Worm (Caenorhabditis elegans): ENCODE data around the gene efr-3.

efr-3 gene

DNA sequence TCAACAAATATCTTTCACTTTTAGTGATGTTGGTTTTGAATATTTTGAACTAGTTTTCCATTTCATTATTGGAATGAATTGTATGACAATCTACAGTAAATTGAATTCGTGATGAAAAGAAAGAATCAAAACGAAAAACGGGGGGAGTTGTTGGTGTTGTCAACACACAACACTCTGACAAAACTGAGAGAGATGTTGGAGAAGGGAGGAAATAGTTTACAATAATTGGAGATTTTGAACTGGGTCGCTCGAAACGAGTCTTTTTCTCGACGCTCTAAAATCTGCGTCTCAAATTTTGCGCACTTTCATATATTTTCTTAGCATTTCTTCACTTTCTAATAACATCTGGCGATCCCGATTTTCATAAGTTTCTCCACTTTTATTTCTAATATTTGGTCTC lies 22.9 kb upstream of the efr-3 start, which contains the start of gene txt-18 (continued):
- no peak for TF ChIP-seq pag-3 (tag; optimal IDR thresholded peaks at IDR 0.05; ENCODE audit: borderline replicate concordance, insufficient read depth)
- peak in 1 of 2 experiments; percentile 13 for TF ChIP-seq lin-35 (GFP tag; optimal IDR thresholded peaks at IDR 0.05)
- TF ChIP-seq mep-1 (tag; optimal IDR thresholded peaks at IDR 0.05) = no peak
- TF ChIP-seq ceh-90 (tag; optimal IDR thresholded peaks at IDR 0.05) = no peak
- TF ChIP-seq hlh-17 (GFP tag; optimal IDR thresholded peaks at IDR 0.05; ENCODE audit: borderline replicate concordance) = no peak
- no peak for TF ChIP-seq zag-1 (tag; optimal IDR thresholded peaks at IDR 0.05)
- TF ChIP-seq swsn-7 (tag; optimal IDR thresholded peaks at IDR 0.05) = peak; percentile 1
- TF ChIP-seq Y116A8C.19 (tag; optimal IDR thresholded peaks at IDR 0.05; ENCODE audit: borderline replicate concordance) = no peak
- TF ChIP-seq snpc-4 (tag; optimal IDR thresholded peaks at IDR 0.05) = no peak
- no peak for TF ChIP-seq nhr-237 (tag; optimal IDR thresholded peaks at IDR 0.05)
- no peak for TF ChIP-seq nhr-19 (GFP tag; conservative IDR thresholded peaks at IDR 0.05)
- TF ChIP-seq sup-37 (GFP tag; optimal IDR thresholded peaks at IDR 0.05) = no peak
- TF ChIP-seq vab-15 (tag; optimal IDR thresholded peaks at IDR 0.05) = no peak
- TF ChIP-seq tbx-2 (tag; optimal IDR thresholded peaks at IDR 0.05) = no peak
- no peak for TF ChIP-seq unc-98 (GFP tag; IDR thresholded peaks at IDR 0.05)
- TF ChIP-seq fkh-8 (tag; optimal IDR thresholded peaks at IDR 0.05) = no peak
- no peak for TF ChIP-seq C16A3.4 (tag; optimal IDR thresholded peaks at IDR 0.05)
- TF ChIP-seq sptf-1 (tag; optimal IDR thresholded peaks at IDR 0.05) = no peak
- TF ChIP-seq pax-3 (tag; optimal IDR thresholded peaks at IDR 0.05) = no peak
- no peak for TF ChIP-seq fos-1 (tag; optimal IDR thresholded peaks at IDR 0.05)
- no peak for TF ChIP-seq nhr-12 (tag; optimal IDR thresholded peaks at IDR 0.05)
- peak; percentile 69 for TF ChIP-seq lin-14 (GFP tag; optimal IDR thresholded peaks at IDR 0.05)
- no peak for TF ChIP-seq nhr-90 (tag; optimal IDR thresholded peaks at IDR 0.05; ENCODE audit: poor library complexity)
- no peak for TF ChIP-seq isw-1 (GFP tag; IDR thresholded peaks at IDR 0.05)
- peak; percentile 23 for TF ChIP-seq lin-13 (GFP tag; optimal IDR thresholded peaks at IDR 0.05)
- peak; percentile 51 for TF ChIP-seq snu-23 (GFP tag; optimal IDR thresholded peaks at IDR 0.05)
- TF ChIP-seq hpl-2 (GFP tag; optimal IDR thresholded peaks at IDR 0.05) = no peak
- TF ChIP-seq aly-2 (tag; optimal IDR thresholded peaks at IDR 0.05) = no peak
- no peak for TF ChIP-seq unc-62 (GFP tag; optimal IDR thresholded peaks at IDR 0.05)
- no peak for TF ChIP-seq unc-130 (tag; optimal IDR thresholded peaks at IDR 0.05)
- TF ChIP-seq unc-86 (tag; optimal IDR thresholded peaks at IDR 0.05) = no peak
- no peak for TF ChIP-seq egl-27 (tag; optimal IDR thresholded peaks at IDR 0.05)
- TF ChIP-seq lsy-2 (tag; optimal IDR thresholded peaks at IDR 0.05) = peak in 1 of 2 experiments; percentile 59
- TF ChIP-seq lin-39 (tag; optimal IDR thresholded peaks at IDR 0.05) = no peak
- no peak for TF ChIP-seq jun-1 (tag; optimal IDR thresholded peaks at IDR 0.05)
- peak; percentile 47 for TF ChIP-seq nhr-20 (tag; optimal IDR thresholded peaks at IDR 0.05)
- TF ChIP-seq sox-4 (tag; optimal IDR thresholded peaks at IDR 0.05) = no peak
- TF ChIP-seq ztf-4 (tag; optimal IDR thresholded peaks at IDR 0.05) = no peak
- TF ChIP-seq mef-2 (tag; optimal IDR thresholded peaks at IDR 0.05) = no peak
- peak; percentile 45 for TF ChIP-seq dsc-1 (tag; optimal IDR thresholded peaks at IDR 0.05)
- no peak for TF ChIP-seq alr-1 (tag; optimal IDR thresholded peaks at IDR 0.05; ENCODE audit: borderline replicate concordance)

- peak; percentile 36 for TF ChIP-seq nhr-47 (tag; optimal IDR thresholded peaks at IDR 0.05)
- TF ChIP-seq efl-3 (GFP tag; optimal IDR thresholded peaks at IDR 0.05) = no peak
- TF ChIP-seq nhr-12 (tag; optimal IDR thresholded peaks at IDR 0.05) = no peak
- peak; percentile 4 for TF ChIP-seq snu-23 (GFP tag; optimal IDR thresholded peaks at IDR 0.05)
- TF ChIP-seq lin-35 (GFP tag; optimal IDR thresholded peaks at IDR 0.05) = no peak
- no peak for TF ChIP-seq mef-2 (tag; optimal IDR thresholded peaks at IDR 0.05)
- TF ChIP-seq grh-1 (GFP tag; IDR thresholded peaks at IDR 0.05) = no peak
- no peak for TF ChIP-seq blmp-1 (tag; optimal IDR thresholded peaks at IDR 0.05)
- TF ChIP-seq nhr-76 (tag; optimal IDR thresholded peaks at IDR 0.05) = no peak
- peak; percentile 96 for TF ChIP-seq fkh-8 (tag; optimal IDR thresholded peaks at IDR 0.05)
- no peak for TF ChIP-seq swsn-7 (tag; optimal IDR thresholded peaks at IDR 0.05)
- peak; percentile 74 for TF ChIP-seq dsc-1 (tag; optimal IDR thresholded peaks at IDR 0.05)
- no peak for TF ChIP-seq Y116A8C.19 (tag; optimal IDR thresholded peaks at IDR 0.05; ENCODE audit: borderline replicate concordance)
- no peak for TF ChIP-seq alr-1 (tag; optimal IDR thresholded peaks at IDR 0.05; ENCODE audit: borderline replicate concordance)
- TF ChIP-seq lsy-2 (tag; optimal IDR thresholded peaks at IDR 0.05) = no peak
- TF ChIP-seq ama-1 (optimal IDR thresholded peaks at IDR 0.05) = no peak
- TF ChIP-seq mab-9 (GFP tag; IDR thresholded peaks at IDR 0.05) = no peak
- no peak for TF ChIP-seq nhr-90 (tag; optimal IDR thresholded peaks at IDR 0.05; ENCODE audit: poor library complexity)
- TF ChIP-seq ceh-82 (tag; optimal IDR thresholded peaks at IDR 0.05) = no peak
- no peak for TF ChIP-seq ces-1 (GFP tag; optimal IDR thresholded peaks at IDR 0.05)
- no peak for TF ChIP-seq unc-30 (tag; optimal IDR thresholded peaks at IDR 0.05)
- TF ChIP-seq nhr-20 (tag; optimal IDR thresholded peaks at IDR 0.05) = peak; percentile 9
- TF ChIP-seq xbp-1 (tag; optimal IDR thresholded peaks at IDR 0.05) = no peak
- peak; percentile 64 for TF ChIP-seq nhr-71 (tag; optimal IDR thresholded peaks at IDR 0.05)
These were observed 21.5 kb upstream of the efr-3 start for ce11 chrII:6342455-6342854.

Measured in whole organism, L1 larva.